Worm (Caenorhabditis elegans): Measurements from ENCODE around the gene M03F4.4.
A peak's percentile ranks its signal among the peaks of the same experiment; 100 is the strongest.

M03F4.4 gene

DNA sequence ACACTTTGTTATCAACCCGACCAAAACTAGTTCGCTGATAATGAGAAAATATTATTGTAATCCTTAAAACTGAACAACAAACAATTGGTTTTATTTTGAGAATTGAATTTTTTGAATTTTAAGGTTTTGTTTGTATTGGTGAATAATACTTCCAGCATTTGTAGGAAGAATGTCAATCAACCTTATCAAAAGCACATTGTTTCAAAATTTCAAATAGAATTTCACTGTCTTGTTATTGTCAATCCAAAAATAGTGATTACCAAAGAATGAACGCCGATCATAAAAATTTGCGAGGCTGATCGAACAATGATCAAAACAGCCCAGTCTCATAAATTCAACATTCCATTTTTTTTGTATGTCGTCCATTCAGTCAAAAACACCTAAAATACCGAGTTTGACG, 17.3 kb upstream of the M03F4.4 start:
- TF ChIP-seq mls-2 (tag; optimal IDR thresholded peaks at IDR 0.05), result no peak
- no peak for TF ChIP-seq cnd-1 (tag; optimal IDR thresholded peaks at IDR 0.05)
- TF ChIP-seq ztf-11 (tag; optimal IDR thresholded peaks at IDR 0.05), result no peak
- TF ChIP-seq unc-120 (tag; optimal IDR thresholded peaks at IDR 0.05; ENCODE audit: poor library complexity, severe bottlenecking), result no peak
- TF ChIP-seq mep-1 (tag; optimal IDR thresholded peaks at IDR 0.05), result no peak
- no peak for TF ChIP-seq ces-1 (GFP tag; optimal IDR thresholded peaks at IDR 0.05)
- TF ChIP-seq snpc-4 (tag; optimal IDR thresholded peaks at IDR 0.05), result no peak
- TF ChIP-seq drap-1 (GFP tag; optimal IDR thresholded peaks at IDR 0.05), result no peak
- no peak for TF ChIP-seq nhr-28 (tag; optimal IDR thresholded peaks at IDR 0.05)
- no peak for TF ChIP-seq nhr-2 (tag; optimal IDR thresholded peaks at IDR 0.05)
- no peak for TF ChIP-seq hlh-1 (tag; optimal IDR thresholded peaks at IDR 0.05)
- TF ChIP-seq mab-5 (tag; optimal IDR thresholded peaks at IDR 0.05), result no peak
- no peak for TF ChIP-seq nhr-237 (tag; optimal IDR thresholded peaks at IDR 0.05)
- TF ChIP-seq blmp-1 (tag; optimal IDR thresholded peaks at IDR 0.05), result no peak
- no peak for TF ChIP-seq ceh-83 (GFP tag; optimal IDR thresholded peaks at IDR 0.05)
- no peak for TF ChIP-seq ceh-43 (GFP tag; optimal IDR thresholded peaks at IDR 0.05)
- TF ChIP-seq sem-2 (GFP tag; optimal IDR thresholded peaks at IDR 0.05), result no peak
- TF ChIP-seq M03D4.4 (tag; optimal IDR thresholded peaks at IDR 0.05), result no peak
- no peak for TF ChIP-seq bed-3 (GFP tag; optimal IDR thresholded peaks at IDR 0.05)
- TF ChIP-seq pha-4 (tag; optimal IDR thresholded peaks at IDR 0.05), result no peak

DNA sequence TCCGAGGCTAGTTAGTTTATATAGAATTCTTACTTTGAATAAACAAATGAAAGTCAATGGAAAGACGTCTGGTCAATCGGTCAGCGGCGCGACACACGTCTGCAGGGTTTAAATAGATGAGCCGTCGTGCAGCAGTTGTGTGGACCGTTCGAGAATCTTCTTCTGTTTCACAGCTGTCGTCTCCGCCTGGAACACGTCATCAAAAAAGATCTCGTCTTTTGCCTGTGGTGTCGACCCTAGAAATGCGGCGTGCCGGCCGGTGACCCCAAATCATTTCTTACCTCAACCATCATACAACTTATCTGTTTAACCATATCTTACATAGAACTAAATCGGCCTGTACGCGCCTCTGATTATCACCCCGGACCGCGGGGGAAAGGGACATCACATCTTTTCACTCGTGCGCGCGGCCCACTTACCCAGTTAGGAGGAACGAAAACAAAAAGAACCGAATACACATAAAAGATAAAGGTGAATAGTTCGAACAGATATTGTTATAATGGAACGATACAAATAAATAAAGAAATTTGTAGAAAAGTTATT, 14.9 kb upstream of the M03F4.4 start:
- TF ChIP-seq zip-8 (tag; optimal IDR thresholded peaks at IDR 0.05) (no peak), mls-2 (tag; optimal IDR thresholded peaks at IDR 0.05) (no peak), blmp-1 (tag; optimal IDR thresholded peaks at IDR 0.05) (no peak), lin-13 (tag; optimal IDR thresholded peaks at IDR 0.05) (peak; percentile 55), lsy-2 (tag; optimal IDR thresholded peaks at IDR 0.05) (no peak), nhr-237 (tag; optimal IDR thresholded peaks at IDR 0.05) (no peak), ceh-39 (tag; optimal IDR thresholded peaks at IDR 0.05) (no peak), nhr-28 (tag; optimal IDR thresholded peaks at IDR 0.05) (no peak), tbx-8 (GFP tag; optimal IDR thresholded peaks at IDR 0.05) (peak; percentile 27), cnd-1 (tag; optimal IDR thresholded peaks at IDR 0.05) (peak; percentile 73), drap-1 (GFP tag; optimal IDR thresholded peaks at IDR 0.05) (no peak), ham-2 (GFP tag; optimal IDR thresholded peaks at IDR 0.05) (peak; percentile 5), unc-120 (tag; optimal IDR thresholded peaks at IDR 0.05; ENCODE audit: poor library complexity, severe bottlenecking) (no peak), sptf-1 (tag; optimal IDR thresholded peaks at IDR 0.05) (peak; percentile 43), lin-32 (GFP tag; optimal IDR thresholded peaks at IDR 0.05) (peak; percentile 88), ztf-11 (tag; optimal IDR thresholded peaks at IDR 0.05) (no peak), nhr-76 (tag; optimal IDR thresholded peaks at IDR 0.05) (no peak), hlh-1 (tag; optimal IDR thresholded peaks at IDR 0.05) (peak; percentile 96), M03D4.4 (tag; optimal IDR thresholded peaks at IDR 0.05) (no peak), ces-1 (GFP tag; optimal IDR thresholded peaks at IDR 0.05) (no peak), ceh-43 (GFP tag; optimal IDR thresholded peaks at IDR 0.05) (no peak), mab-5 (tag; optimal IDR thresholded peaks at IDR 0.05) (no peak), sem-2 (GFP tag; optimal IDR thresholded peaks at IDR 0.05) (no peak), ceh-83 (GFP tag; optimal IDR thresholded peaks at IDR 0.05) (no peak), nhr-2 (tag; optimal IDR thresholded peaks at IDR 0.05) (no peak), elt-1 (tag; optimal IDR thresholded peaks at IDR 0.05; ENCODE audit: borderline replicate concordance, insufficient read depth) (peak; percentile 12), pha-4 (tag; optimal IDR thresholded peaks at IDR 0.05) (no peak), mep-1 (tag; optimal IDR thresholded peaks at IDR 0.05) (no peak), unc-62 (GFP tag; optimal IDR thresholded peaks at IDR 0.05) (peak; percentile 25), bed-3 (GFP tag; optimal IDR thresholded peaks at IDR 0.05) (no peak), flh-1 (GFP tag; optimal IDR thresholded peaks at IDR 0.05) (no peak), elt-3 (tag; optimal IDR thresholded peaks at IDR 0.05) (no peak), nhr-12 (tag; optimal IDR thresholded peaks at IDR 0.05) (no peak)

DNA sequence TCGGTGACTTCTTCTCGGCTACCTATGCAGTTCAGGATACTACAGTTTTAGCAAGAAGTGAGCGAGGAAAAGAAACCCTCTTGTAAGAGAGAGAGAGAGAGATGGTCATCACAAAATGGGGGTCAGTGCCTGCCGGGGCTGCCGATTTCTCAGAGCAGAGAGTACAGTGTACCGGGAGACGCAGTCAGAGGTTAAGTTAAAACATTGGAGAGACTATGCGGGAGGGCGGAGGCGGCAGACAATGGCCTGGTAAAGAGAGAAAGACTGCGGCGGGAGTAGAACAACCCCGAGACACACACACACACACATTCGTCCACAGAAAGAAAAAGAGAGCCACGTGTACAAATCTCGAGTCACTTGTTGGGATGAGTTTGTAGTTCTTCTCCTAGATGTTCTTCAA, 14.2 kb upstream of the M03F4.4 start:
- TF ChIP-seq snpc-4 (tag; optimal IDR thresholded peaks at IDR 0.05) (no peak), nhr-237 (tag; optimal IDR thresholded peaks at IDR 0.05) (no peak), ham-2 (GFP tag; optimal IDR thresholded peaks at IDR 0.05) (peak; percentile 5), bed-3 (GFP tag; optimal IDR thresholded peaks at IDR 0.05) (no peak), mab-5 (tag; optimal IDR thresholded peaks at IDR 0.05) (no peak), blmp-1 (tag; optimal IDR thresholded peaks at IDR 0.05) (no peak), ces-1 (GFP tag; optimal IDR thresholded peaks at IDR 0.05) (peak; percentile 11), elt-3 (tag; optimal IDR thresholded peaks at IDR 0.05) (no peak), zip-8 (tag; optimal IDR thresholded peaks at IDR 0.05) (no peak), ceh-43 (GFP tag; optimal IDR thresholded peaks at IDR 0.05) (no peak), M03D4.4 (tag; optimal IDR thresholded peaks at IDR 0.05) (peak; percentile 3), sptf-1 (tag; optimal IDR thresholded peaks at IDR 0.05) (no peak), nhr-76 (tag; optimal IDR thresholded peaks at IDR 0.05) (no peak), ztf-11 (tag; optimal IDR thresholded peaks at IDR 0.05) (no peak), flh-1 (GFP tag; optimal IDR thresholded peaks at IDR 0.05) (no peak), unc-120 (tag; optimal IDR thresholded peaks at IDR 0.05; ENCODE audit: poor library complexity, severe bottlenecking) (peak; percentile 61), hlh-1 (tag; optimal IDR thresholded peaks at IDR 0.05) (peak; percentile 23), mep-1 (tag; optimal IDR thresholded peaks at IDR 0.05) (no peak), lsy-2 (tag; optimal IDR thresholded peaks at IDR 0.05) (no peak)

Data from whole organism, mixed stage, embryonic.